Worm (Caenorhabditis elegans): ENCODE data around the gene oac-40.

ce11 chrV:9053235-9053634 lies 36.7 kb downstream of the oac-40 start:
- no peak for TF ChIP-seq dao-5 (tag; optimal IDR thresholded peaks at IDR 0.05)
- no peak for TF ChIP-seq him-1 (tag; optimal IDR thresholded peaks at IDR 0.05)
